Worm (Caenorhabditis elegans): ENCODE data around the gene ZK622.4.

Gene ZK622.4

ce11 chrII:5323773-5324172, 31.3 kb downstream of the ZK622.4 start (continued):
- no peak for TF ChIP-seq dmd-8 (GFP tag; IDR thresholded peaks at IDR 0.05)
- no peak for TF ChIP-seq ceh-62 (tag; optimal IDR thresholded peaks at IDR 0.05)
- TF ChIP-seq jun-1 (tag; optimal IDR thresholded peaks at IDR 0.05) = no peak
- TF ChIP-seq Y5F2A.4 (GFP tag; optimal IDR thresholded peaks at IDR 0.05) = no peak
- TF ChIP-seq nhr-10 (tag; optimal IDR thresholded peaks at IDR 0.05) = peak; percentile 70
- no peak for TF ChIP-seq mxl-3 (GFP tag; optimal IDR thresholded peaks at IDR 0.05)
- TF ChIP-seq madf-9 (GFP tag; conservative IDR thresholded peaks at IDR 0.05) = no peak
- no peak for TF ChIP-seq nhr-11 (tag; optimal IDR thresholded peaks at IDR 0.05)
- TF ChIP-seq egl-27 (tag; optimal IDR thresholded peaks at IDR 0.05) = no peak
- no peak for TF ChIP-seq F10B5.3 (tag; optimal IDR thresholded peaks at IDR 0.05)
- no peak for TF ChIP-seq lin-38 (GFP tag; IDR thresholded peaks at IDR 0.05)
- peak; percentile 86 for TF ChIP-seq dve-1 (tag; optimal IDR thresholded peaks at IDR 0.05; ENCODE audit: insufficient read depth)
- peak; percentile 29; the same call in 1 of the 2 replicates for TF ChIP-seq pha-4 (GFP tag; IDR thresholded peaks at IDR 0.05)
- no peak for TF ChIP-seq pha-4 (tag; optimal IDR thresholded peaks at IDR 0.05)
- TF ChIP-seq snpc-4 (tag; optimal IDR thresholded peaks at IDR 0.05) = no peak
- no peak for TF ChIP-seq spr-3 (GFP tag; optimal IDR thresholded peaks at IDR 0.05)
- TF ChIP-seq nhr-28 (tag; optimal IDR thresholded peaks at IDR 0.05) = peak; percentile 87
- TF ChIP-seq attf-4 (tag; optimal IDR thresholded peaks at IDR 0.05) = no peak
- TF ChIP-seq T20F7.1 (GFP tag; optimal IDR thresholded peaks at IDR 0.05) = no peak
- TF ChIP-seq gei-8 (GFP tag; optimal IDR thresholded peaks at IDR 0.05) = no peak
- no peak for TF ChIP-seq nhr-76 (tag; optimal IDR thresholded peaks at IDR 0.05)
- TF ChIP-seq sdz-12 (GFP tag; optimal IDR thresholded peaks at IDR 0.05) = no peak
- no peak for TF ChIP-seq hmg-1.1 (GFP tag; IDR thresholded peaks at IDR 0.05)
- no peak for TF ChIP-seq lin-15B (tag; optimal IDR thresholded peaks at IDR 0.05)
- TF ChIP-seq madf-5 (GFP tag; IDR thresholded peaks at IDR 0.05) = no peak
- TF ChIP-seq dpl-1 (GFP tag; optimal IDR thresholded peaks at IDR 0.05) = no peak
- TF ChIP-seq daf-16 (GFP tag; optimal IDR thresholded peaks at IDR 0.05) = peak in 1 of 2 experiments; percentile 32
- TF ChIP-seq daf-16 (tag; optimal IDR thresholded peaks at IDR 0.05) = peak; percentile 96
- TF ChIP-seq Y48G9A.11 (GFP tag; IDR thresholded peaks at IDR 0.05) = no peak
- no peak for TF ChIP-seq zfp-3 (GFP tag; conservative IDR thresholded peaks at IDR 0.05)
- TF ChIP-seq dmd-9 (GFP tag; IDR thresholded peaks at IDR 0.05) = no peak
- no peak for TF ChIP-seq zip-2 (tag; optimal IDR thresholded peaks at IDR 0.05)
- TF ChIP-seq daf-12 (tag; optimal IDR thresholded peaks at IDR 0.05) = no peak
- no peak for TF ChIP-seq ZK546.5 (tag; optimal IDR thresholded peaks at IDR 0.05)
- TF ChIP-seq ceh-82 (tag; optimal IDR thresholded peaks at IDR 0.05) = no peak
- TF ChIP-seq mdt-29 (GFP tag; IDR thresholded peaks at IDR 0.05) = no peak
- TF ChIP-seq tag-97 (GFP tag; IDR thresholded peaks at IDR 0.05) = no peak
- no peak for TF ChIP-seq mes-2 (tag; optimal IDR thresholded peaks at IDR 0.05; ENCODE audit: poor library complexity, severe bottlenecking)
- TF ChIP-seq vab-7 (GFP tag; IDR thresholded peaks at IDR 0.05) = no peak
- no peak for TF ChIP-seq ceh-28 (tag; optimal IDR thresholded peaks at IDR 0.05)
- no peak for TF ChIP-seq saeg-2 (GFP tag; IDR thresholded peaks at IDR 0.05)
- TF ChIP-seq unc-130 (GFP tag; optimal IDR thresholded peaks at IDR 0.05) = no peak
- TF ChIP-seq ces-1 (GFP tag; optimal IDR thresholded peaks at IDR 0.05) = no peak
- TF ChIP-seq nhr-48 (tag; optimal IDR thresholded peaks at IDR 0.05) = peak; percentile 82
- TF ChIP-seq R02D3.7 (tag; optimal IDR thresholded peaks at IDR 0.05) = no peak
- TF ChIP-seq pqm-1 (tag; optimal IDR thresholded peaks at IDR 0.05) = peak; percentile 100
- TF ChIP-seq lin-13 (GFP tag; optimal IDR thresholded peaks at IDR 0.05) = no peak
- TF ChIP-seq F37D6.2 (tag; optimal IDR thresholded peaks at IDR 0.05) = no peak
- TF ChIP-seq daf-19 (GFP tag; conservative IDR thresholded peaks at IDR 0.05) = no peak
- no peak for TF ChIP-seq tra-1 (GFP tag; IDR thresholded peaks at IDR 0.05)
- TF ChIP-seq ZK337.2 (GFP tag; IDR thresholded peaks at IDR 0.05) = no peak
- no peak for TF ChIP-seq snpc-1.2 (GFP tag; IDR thresholded peaks at IDR 0.05)
- no peak for TF ChIP-seq lim-7 (GFP tag; IDR thresholded peaks at IDR 0.05)
- no peak for TF ChIP-seq lin-39 (tag; optimal IDR thresholded peaks at IDR 0.05)

Data from whole organism, L4 larva.